Worm (Caenorhabditis elegans) whole organism, young adult: ENCODE data around the gene F12F6.1.

Experiments used
- B0019.2 ChIP-seq: fragments of 200-800 bp; sonication (Bioruptor generic); conservative IDR thresholded peaks from 2 replicates; pipeline ENCODE4 v1.3.6; 2022; ENCODE audit warnings: missing genetic modification reagents, missing genetic modification characterization, missing compliant biosample characterization
- B0261.1 ChIP-seq: sonication (generic microtip); optimal IDR thresholded peaks from 2 replicates; lab custom pipeline; 2016; ENCODE audit warnings: mild to moderate bottlenecking, missing genetic modification characterization, moderate library complexity, missing compliant biosample characterization
- C06A6.2 ChIP-seq: fragments of 200-800 bp; sonication (Bioruptor generic); conservative IDR thresholded peaks from 2 replicates; pipeline ENCODE4 v1.3.6; 2022; ENCODE audit warnings: missing genetic modification characterization, missing compliant biosample characterization
- C17E4.6 ChIP-seq: fragments of 200-800 bp; sonication (Bioruptor generic); IDR thresholded peaks from 2 replicates; pipeline ENCODE4 v1.3.6; 2022; ENCODE audit warnings: missing genetic modification reagents, missing genetic modification characterization, missing compliant biosample characterization
- D2030.7 ChIP-seq: fragments of 200-800 bp; sonication (Bioruptor generic); IDR thresholded peaks from 2 replicates; pipeline ENCODE4 v1.3.6; 2022; ENCODE audit warnings: missing genetic modification reagents, missing genetic modification characterization, missing compliant biosample characterization
- F23B12.7 ChIP-seq: sonication (generic microtip); optimal IDR thresholded peaks from 2 replicates; lab custom pipeline; 2017; ENCODE audit warnings: missing genetic modification characterization, mild to moderate bottlenecking, missing compliant biosample characterization, antibody characterized with exemption, moderate library complexity; ENCODE audit not compliant: insufficient read depth
- K12H6.12 ChIP-seq: fragments of 200-800 bp; sonication (Bioruptor generic); optimal IDR thresholded peaks from 2 replicates; lab custom pipeline; 2018; ENCODE audit warnings: mild to moderate bottlenecking, missing genetic modification characterization, missing compliant biosample characterization
- Y56A3A.18 ChIP-seq: fragments of 200-800 bp; sonication (Bioruptor generic); IDR thresholded peaks from 2 replicates; pipeline ENCODE4 v1.3.6; 2022; ENCODE audit warnings: missing genetic modification reagents, missing genetic modification characterization, missing compliant biosample characterization
- Y79H2A.3 ChIP-seq: fragments of 200-800 bp; sonication (Bioruptor generic); conservative IDR thresholded peaks from 2 replicates; pipeline ENCODE4 v1.3.6; 2022; ENCODE audit warnings: missing genetic modification reagents, missing genetic modification characterization, missing compliant biosample characterization
- ZK185.1 ChIP-seq: sonication (generic microtip); optimal IDR thresholded peaks from 2 replicates; lab custom pipeline; 2016; ENCODE audit warnings: mild to moderate bottlenecking, missing genetic modification characterization, missing compliant biosample characterization; ENCODE audit not compliant: poor library complexity, severe bottlenecking
- akir-1 ChIP-seq: fragments of 200-800 bp; sonication (Bioruptor generic); optimal IDR thresholded peaks from 2 replicates; lab custom pipeline; 2018; ENCODE audit warnings: mild to moderate bottlenecking, missing genetic modification characterization, moderate library complexity, missing compliant biosample characterization
- attf-3 ChIP-seq: fragments of 200-800 bp; sonication (Bioruptor generic); conservative IDR thresholded peaks from 2 replicates; pipeline ENCODE4 v1.3.6; 2022; ENCODE audit warnings: missing genetic modification reagents, missing genetic modification characterization, missing compliant biosample characterization
- attf-5 ChIP-seq: fragments of 200-800 bp; sonication (Bioruptor generic); optimal IDR thresholded peaks from 2 replicates; lab custom pipeline; 2018; ENCODE audit warnings: mild to moderate bottlenecking, missing genetic modification characterization, missing compliant biosample characterization
- bed-2 ChIP-seq: fragments of 200-800 bp; sonication (Bioruptor generic); IDR thresholded peaks from 2 replicates; pipeline ENCODE4 v1.3.6; 2022; ENCODE audit warnings: missing genetic modification reagents, missing genetic modification characterization, missing compliant biosample characterization
- cebp-1 ChIP-seq, 2 experiments: fragments of 200-800 bp in 1 of 2; sonication (Bioruptor generic) in 1 of 2; sonication (generic microtip) in 1 of 2; IDR thresholded peaks in 1 of 2; optimal IDR thresholded peaks in 1 of 2; 2 replicates each; pipeline versions ENCODE4 v1.3.6 to Lab custom; 2017 to 2022; ENCODE audit warnings: missing compliant biosample characterization in 2 of 2, missing genetic modification characterization in 2 of 2, mild to moderate bottlenecking in 1 of 2, missing genetic modification reagents in 1 of 2, moderate library complexity in 1 of 2
- ceh-100 ChIP-seq: fragments of 200-800 bp; sonication (Bioruptor generic); IDR thresholded peaks from 2 replicates; pipeline ENCODE4 v1.3.6; 2022; ENCODE audit warnings: missing genetic modification reagents, missing genetic modification characterization, missing compliant biosample characterization
- ceh-40 ChIP-seq: fragments of 200-800 bp; sonication (Bioruptor generic); IDR thresholded peaks from 2 replicates; pipeline ENCODE4 v1.3.6; 2022; ENCODE audit warnings: missing genetic modification characterization, missing compliant biosample characterization
- ceh-58 ChIP-seq: fragments of 200-800 bp; sonication (Bioruptor generic); IDR thresholded peaks from 2 replicates; pipeline ENCODE4 v1.3.6; 2022; ENCODE audit warnings: missing genetic modification characterization, missing compliant biosample characterization
- die-1 ChIP-seq: sonication (generic microtip); optimal IDR thresholded peaks from 2 replicates; lab custom pipeline; 2016; ENCODE audit warnings: missing genotype, mild to moderate bottlenecking, missing genetic modification characterization, missing compliant biosample characterization
- efl-1 ChIP-seq: fragments of 150-350 bp; optimal IDR thresholded peaks from 2 replicates; lab custom pipeline; 2014; ENCODE audit warnings: missing biosample characterization, missing genetic modification reagents, missing genetic modification characterization
- egl-18 ChIP-seq: fragments of 200-800 bp; sonication (Bioruptor generic); IDR thresholded peaks from 2 replicates; pipeline ENCODE4 v1.3.6; 2022; ENCODE audit warnings: missing genetic modification reagents, missing genetic modification characterization, missing compliant biosample characterization
- egrh-3 ChIP-seq: fragments of 200-800 bp; sonication (Bioruptor generic); IDR thresholded peaks from 2 replicates; pipeline ENCODE4 v1.3.6; 2022; ENCODE audit warnings: missing genetic modification reagents, missing genetic modification characterization, missing compliant biosample characterization
- gei-17 ChIP-seq: fragments of 200-800 bp; sonication (Bioruptor generic); optimal IDR thresholded peaks from 2 replicates; lab custom pipeline; 2018; ENCODE audit warnings: mild to moderate bottlenecking, missing genetic modification characterization, missing compliant biosample characterization
- hlh-26 ChIP-seq: fragments of 200-800 bp; sonication (Bioruptor generic); conservative IDR thresholded peaks from 2 replicates; pipeline ENCODE4 v1.3.6; 2022; ENCODE audit warnings: missing genetic modification reagents, missing genetic modification characterization, missing compliant biosample characterization
- lin-40 ChIP-seq: sonication (generic microtip); optimal IDR thresholded peaks from 2 replicates; lab custom pipeline; 2016; ENCODE audit warnings: missing genetic modification characterization, mild to moderate bottlenecking, missing compliant biosample characterization, missing genotype, missing genetic modification reagents
- lin-54 ChIP-seq: fragments of 200-800 bp; sonication (Bioruptor generic); optimal IDR thresholded peaks from 2 replicates; lab custom pipeline; 2018; ENCODE audit warnings: mild to moderate bottlenecking, missing genetic modification characterization, missing compliant biosample characterization
- madf-3 ChIP-seq: fragments of 200-800 bp; sonication (Bioruptor generic); IDR thresholded peaks from 2 replicates; pipeline ENCODE4 v1.3.6; 2022; ENCODE audit warnings: missing genetic modification reagents, missing genetic modification characterization, missing compliant biosample characterization
- mcd-1 ChIP-seq: fragments of 200-800 bp; sonication (Bioruptor generic); IDR thresholded peaks from 2 replicates; pipeline ENCODE4 v1.3.6; 2022; ENCODE audit warnings: missing genetic modification reagents, missing genetic modification characterization, missing compliant biosample characterization
- mel-28 ChIP-seq: sonication (generic microtip); optimal IDR thresholded peaks from 2 replicates; lab custom pipeline; 2016; ENCODE audit warnings: borderline replicate concordance, mild to moderate bottlenecking, missing genetic modification characterization, missing compliant biosample characterization
- nfyb-1 ChIP-seq: fragments of 200-800 bp; sonication (Bioruptor generic); IDR thresholded peaks from 2 replicates; pipeline ENCODE4 v1.3.6; 2022; ENCODE audit warnings: missing genetic modification reagents, missing genetic modification characterization, missing compliant biosample characterization
- rpc-1 ChIP-seq, 2 experiments: fragments of 150-350 bp in 1 of 2; sonication (generic microtip) in 1 of 2; optimal IDR thresholded peaks; 2 replicates each; lab custom pipeline; 2014 to 2018; ENCODE audit warnings: missing biosample characterization in 1 of 2, missing genetic modification characterization in 1 of 2, missing genetic modification reagents in 1 of 2, missing genotype in 1 of 2
- sea-2 ChIP-seq: fragments of 200-800 bp; sonication (Bioruptor generic); IDR thresholded peaks from 2 replicates; pipeline ENCODE4 v1.3.6; 2022; ENCODE audit warnings: missing genetic modification characterization, missing compliant biosample characterization
- snpc-1.1 ChIP-seq: sonication (generic microtip); optimal IDR thresholded peaks from 2 replicates; lab custom pipeline; 2017; ENCODE audit warnings: missing genetic modification characterization, mild to moderate bottlenecking, missing compliant biosample characterization, antibody characterized with exemption, moderate library complexity, missing genotype, missing genetic modification reagents; ENCODE audit not compliant: insufficient read depth
- sptf-2 ChIP-seq: fragments of 200-800 bp; sonication (Bioruptor generic); optimal IDR thresholded peaks from 2 replicates; lab custom pipeline; 2018; ENCODE audit warnings: mild to moderate bottlenecking, missing genetic modification characterization, missing compliant biosample characterization
- tbp1 ChIP-seq: fragments of 200-800 bp; sonication (Bioruptor generic); optimal IDR thresholded peaks from 2 replicates; lab custom pipeline; 2018; ENCODE audit warnings: mild to moderate bottlenecking, missing genetic modification characterization, missing compliant biosample characterization
- zim-3 ChIP-seq: sonication (generic microtip); optimal IDR thresholded peaks from 2 replicates; lab custom pipeline; 2017; ENCODE audit warnings: mild to moderate bottlenecking, missing genetic modification characterization, moderate library complexity, missing compliant biosample characterization
- ztf-18 ChIP-seq: sonication (generic microtip); optimal IDR thresholded peaks from 2 replicates; lab custom pipeline; 2016; ENCODE audit warnings: missing genotype, mild to moderate bottlenecking, missing genetic modification characterization, missing compliant biosample characterization
- ztf-22 ChIP-seq: fragments of 200-800 bp; sonication (Bioruptor generic); optimal IDR thresholded peaks from 2 replicates; lab custom pipeline; 2018; ENCODE audit warnings: mild to moderate bottlenecking, missing genetic modification characterization, moderate library complexity, missing compliant biosample characterization

The F12F6.1 gene

DNA sequence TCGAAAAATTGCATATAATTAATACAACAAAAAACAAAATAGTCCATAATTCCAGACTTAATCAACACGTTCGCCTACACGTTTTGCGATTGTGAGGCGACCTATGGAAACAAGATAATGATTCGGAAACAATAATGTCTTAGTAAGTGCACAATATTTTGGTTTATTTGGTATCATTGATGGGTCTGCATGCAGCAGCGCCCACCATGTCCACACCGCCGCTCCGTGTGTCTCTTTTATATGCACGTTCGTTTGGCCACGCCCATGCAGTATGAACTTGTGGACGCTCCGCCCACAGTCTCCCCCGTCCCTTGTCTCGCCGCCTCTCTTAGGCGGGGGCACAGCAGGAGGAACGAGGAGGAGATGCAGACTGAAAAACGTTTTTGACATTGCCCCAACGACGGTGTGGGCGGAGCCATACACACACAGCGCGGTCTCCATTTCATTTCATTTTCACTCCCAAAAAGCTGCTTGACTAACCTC is 10.5 kb downstream of the F12F6.1 start, which contains the start of gene mig-38 (continued):
- TF ChIP-seq akir-1 (GFP tag; lab: Kevin White, UChicago) = peak; percentile 3
- peak; percentile 32 for TF ChIP-seq gei-17
- no peak for TF ChIP-seq madf-3 (GFP tag; lab: Robert Waterston, UW)
- TF ChIP-seq bed-2 = no peak
- peak; percentile 25 for TF ChIP-seq sptf-2 (GFP tag; lab: Kevin White, UChicago)
- TF ChIP-seq efl-1 = no peak
- TF ChIP-seq C17E4.6 (GFP tag; lab: Robert Waterston, UW) = 0 out of 2 replicates have a peak, but pooled peaks have one; percentile 20
- TF ChIP-seq egl-18 (GFP tag; lab: Robert Waterston, UW) = no peak
- no peak for TF ChIP-seq ceh-100
- TF ChIP-seq B0019.2 = no peak
- TF ChIP-seq tbp1 (GFP tag; lab: Kevin White, UChicago) = peak; percentile 10
- peak; percentile 53 for TF ChIP-seq F23B12.7 (tag; lab: Kevin White, UChicago)
- TF ChIP-seq mcd-1 = peak; percentile 48; the same call in 1 of the 2 replicates

DNA sequence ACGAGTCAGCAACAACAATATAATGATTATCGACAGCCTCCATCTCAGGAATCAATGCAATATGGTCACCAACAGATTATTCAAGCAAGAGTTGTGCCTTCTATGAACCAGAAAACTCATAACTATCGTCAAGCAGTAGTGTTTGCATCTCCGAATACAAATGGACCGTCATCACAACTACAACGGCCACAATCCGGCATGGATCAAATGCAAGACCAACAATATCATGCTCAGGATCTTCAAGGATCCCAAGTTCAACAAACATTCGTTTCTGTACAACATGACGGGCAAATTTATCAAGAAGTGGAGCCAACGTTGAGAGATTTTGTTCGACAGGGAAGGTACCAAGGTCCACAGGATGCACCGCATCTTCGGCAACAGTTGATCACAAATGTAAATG is 13.3 kb downstream of the F12F6.1 start:
- no peak for TF ChIP-seq D2030.7 (GFP tag; lab: Robert Waterston, UW)
- no peak for TF ChIP-seq efl-1
- no peak for TF ChIP-seq rpc-1 (optimal IDR thresholded peaks at IDR 0.05; lab: Kevin White, UChicago)
- TF ChIP-seq rpc-1 (tag; optimal IDR thresholded peaks at IDR 0.05; lab: Kevin White, UChicago) = no peak
- TF ChIP-seq egrh-3 (GFP tag; lab: Robert Waterston, UW) = no peak
- TF ChIP-seq attf-5 (GFP tag; lab: Kevin White, UChicago) = no peak
- TF ChIP-seq nfyb-1 = no peak
- TF ChIP-seq die-1 (tag; lab: Kevin White, UChicago) = no peak
- TF ChIP-seq madf-3 (GFP tag; lab: Robert Waterston, UW) = no peak
- no peak for TF ChIP-seq B0019.2
- no peak for TF ChIP-seq ceh-58 (GFP tag; lab: Robert Waterston, UW)
- TF ChIP-seq lin-54 (GFP tag; lab: Kevin White, UChicago) = no peak
- TF ChIP-seq ztf-18 (tag; lab: Kevin White, UChicago) = no peak
- no peak for TF ChIP-seq Y56A3A.18 (GFP tag; lab: Robert Waterston, UW)
- TF ChIP-seq B0261.1 = no peak
- TF ChIP-seq hlh-26 (GFP tag; lab: Robert Waterston, UW) = no peak
- TF ChIP-seq snpc-1.1 (tag; lab: Kevin White, UChicago) = no peak
- TF ChIP-seq C06A6.2 (GFP tag; lab: Robert Waterston, UW) = no peak

DNA sequence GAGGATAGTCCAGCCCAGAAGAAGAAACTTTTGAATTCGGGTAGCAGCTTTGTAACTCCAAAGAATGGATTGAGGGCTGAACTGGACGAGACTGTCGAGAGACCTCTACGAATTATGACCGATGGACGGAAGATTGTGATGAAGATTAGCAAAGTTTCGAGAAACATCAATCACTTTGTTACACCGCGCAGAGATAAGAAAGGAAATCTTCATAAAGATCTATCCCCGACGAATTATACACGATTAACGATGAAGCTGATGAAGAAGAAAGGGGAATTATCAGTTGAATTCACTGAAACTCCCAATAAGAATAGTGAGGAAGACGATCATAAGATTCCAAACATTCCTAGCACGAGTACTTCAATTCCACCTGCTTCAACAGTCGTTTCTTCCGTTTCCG is 16.0 kb downstream of the F12F6.1 start:
- no peak for TF ChIP-seq K12H6.12 (tag; lab: Kevin White, UChicago)
- TF ChIP-seq zim-3 (tag; lab: Kevin White, UChicago) = no peak
- no peak for TF ChIP-seq cebp-1 (GFP tag; IDR thresholded peaks at IDR 0.05; lab: Robert Waterston, UW)
- TF ChIP-seq cebp-1 (tag; optimal IDR thresholded peaks at IDR 0.05; lab: Kevin White, UChicago) = no peak
- no peak for TF ChIP-seq ZK185.1
- no peak for TF ChIP-seq ceh-40 (GFP tag; lab: Robert Waterston, UW)
- no peak for TF ChIP-seq attf-3 (GFP tag; lab: Robert Waterston, UW)
- TF ChIP-seq sea-2 (GFP tag; lab: Robert Waterston, UW) = no peak
- TF ChIP-seq Y79H2A.3 (GFP tag; lab: Robert Waterston, UW) = no peak
- no peak for TF ChIP-seq ztf-18 (tag; lab: Kevin White, UChicago)
- TF ChIP-seq madf-3 (GFP tag; lab: Robert Waterston, UW) = no peak
- no peak for TF ChIP-seq lin-40 (tag; lab: Kevin White, UChicago)
- TF ChIP-seq C17E4.6 (GFP tag; lab: Robert Waterston, UW) = no peak
- TF ChIP-seq ztf-22 (GFP tag; lab: Kevin White, UChicago) = no peak
- no peak for TF ChIP-seq mel-28
